Fruit fly (Drosophila melanogaster): Measurements from ENCODE around the gene Mst84B.
A peak's percentile ranks its signal among the peaks of the same experiment; 100 is the strongest.

Gene Mst84B

dm6 chr3R:7111206-7111858, 49.4 kb downstream of the Mst84B start:
- TF ChIP-seq CG4424 (GFP tag; optimal IDR thresholded peaks at IDR 0.05) (no peak), org-1 (GFP tag; optimal IDR thresholded peaks at IDR 0.05) (no peak), ase (GFP tag; IDR thresholded peaks at IDR 0.05) (no peak), sens (GFP tag) (peak; percentile 30), CG1024 (GFP tag; IDR thresholded peaks at IDR 0.05) (no peak), Six4 (GFP tag; optimal IDR thresholded peaks at IDR 0.05) (no peak), Dip2 (GFP tag; IDR thresholded peaks at IDR 0.05) (no peak), pum (GFP tag; optimal IDR thresholded peaks at IDR 0.05) (no peak), pros (GFP tag; optimal IDR thresholded peaks at IDR 0.05) (peak; percentile 44), CG6254 (GFP tag; optimal IDR thresholded peaks at IDR 0.05) (peak; percentile 27), peb (GFP tag; IDR thresholded peaks at IDR 0.05) (no peak), nerfin-1 (tag; optimal IDR thresholded peaks at IDR 0.05) (peak; percentile 63), kni (GFP tag; optimal IDR thresholded peaks at IDR 0.05) (peak; percentile 5), tll (GFP tag; optimal IDR thresholded peaks at IDR 0.05) (peak in 1 of 2 experiments; percentile 98), CG7928 (GFP tag; optimal IDR thresholded peaks at IDR 0.05) (no peak), sima (GFP tag; optimal IDR thresholded peaks at IDR 0.05) (no peak), CG10431 (GFP tag; optimal IDR thresholded peaks at IDR 0.05) (no peak), CG4360 (GFP tag; IDR thresholded peaks at IDR 0.05) (peak; percentile 63), CG1832 (GFP tag; optimal IDR thresholded peaks at IDR 0.05) (no peak), Meics (GFP tag; optimal IDR thresholded peaks at IDR 0.05) (no peak), Hey (tag; optimal IDR thresholded peaks at IDR 0.05) (peak; percentile 72), h (optimal IDR thresholded peaks at IDR 0.05) (no peak), CG9797 (GFP tag; optimal IDR thresholded peaks at IDR 0.05) (no peak), CG13296 (GFP tag; optimal IDR thresholded peaks at IDR 0.05) (no peak), bigmax (GFP tag; optimal IDR thresholded peaks at IDR 0.05) (no peak), gfzf (GFP tag; optimal IDR thresholded peaks at IDR 0.05) (no peak), dati (GFP tag; IDR thresholded peaks at IDR 0.05) (no peak), sisA (GFP tag; IDR thresholded peaks at IDR 0.05) (no peak), CrebB (tag; optimal IDR thresholded peaks at IDR 0.05) (no peak), CG42726 (GFP tag; IDR thresholded peaks at IDR 0.05; ENCODE audit: partially characterized antibody) (no peak), D (optimal IDR thresholded peaks at IDR 0.05) (peak; percentile 41), D (GFP tag; optimal IDR thresholded peaks at IDR 0.05) (no peak), Mad (GFP tag; optimal IDR thresholded peaks at IDR 0.05) (no peak), zf30C (GFP tag; optimal IDR thresholded peaks at IDR 0.05) (no peak), CG6765 (GFP tag; optimal IDR thresholded peaks at IDR 0.05) (no peak), CG12236 (GFP tag; optimal IDR thresholded peaks at IDR 0.05) (no peak), NfI (GFP tag; optimal IDR thresholded peaks at IDR 0.05) (no peak), CG13287 (GFP tag; IDR thresholded peaks at IDR 0.05; ENCODE audit: partially characterized antibody) (no peak), cad (GFP tag; optimal IDR thresholded peaks at IDR 0.05) (peak; percentile 96), CG11695 (GFP tag; IDR thresholded peaks at IDR 0.05) (no peak), Sry-δ (GFP tag; optimal IDR thresholded peaks at IDR 0.05) (no peak), onecut (GFP tag; IDR thresholded peaks at IDR 0.05) (no peak), Opbp (GFP tag; IDR thresholded peaks at IDR 0.05; ENCODE audit: partially characterized antibody) (no peak), ato (GFP tag; IDR thresholded peaks at IDR 0.05; ENCODE audit: partially characterized antibody) (no peak), Optix (GFP tag; IDR thresholded peaks at IDR 0.05) (no peak), Lpt (GFP tag; optimal IDR thresholded peaks at IDR 0.05) (no peak), z (GFP tag; IDR thresholded peaks at IDR 0.05) (no peak), gt (GFP tag; IDR thresholded peaks at IDR 0.05) (no peak), CG32532 (GFP tag; IDR thresholded peaks at IDR 0.05) (no peak)

Data from whole organism, embryonic.